Fruit fly (Drosophila melanogaster): ENCODE data around the gene Ten-m.

Gene Ten-m

DNA sequence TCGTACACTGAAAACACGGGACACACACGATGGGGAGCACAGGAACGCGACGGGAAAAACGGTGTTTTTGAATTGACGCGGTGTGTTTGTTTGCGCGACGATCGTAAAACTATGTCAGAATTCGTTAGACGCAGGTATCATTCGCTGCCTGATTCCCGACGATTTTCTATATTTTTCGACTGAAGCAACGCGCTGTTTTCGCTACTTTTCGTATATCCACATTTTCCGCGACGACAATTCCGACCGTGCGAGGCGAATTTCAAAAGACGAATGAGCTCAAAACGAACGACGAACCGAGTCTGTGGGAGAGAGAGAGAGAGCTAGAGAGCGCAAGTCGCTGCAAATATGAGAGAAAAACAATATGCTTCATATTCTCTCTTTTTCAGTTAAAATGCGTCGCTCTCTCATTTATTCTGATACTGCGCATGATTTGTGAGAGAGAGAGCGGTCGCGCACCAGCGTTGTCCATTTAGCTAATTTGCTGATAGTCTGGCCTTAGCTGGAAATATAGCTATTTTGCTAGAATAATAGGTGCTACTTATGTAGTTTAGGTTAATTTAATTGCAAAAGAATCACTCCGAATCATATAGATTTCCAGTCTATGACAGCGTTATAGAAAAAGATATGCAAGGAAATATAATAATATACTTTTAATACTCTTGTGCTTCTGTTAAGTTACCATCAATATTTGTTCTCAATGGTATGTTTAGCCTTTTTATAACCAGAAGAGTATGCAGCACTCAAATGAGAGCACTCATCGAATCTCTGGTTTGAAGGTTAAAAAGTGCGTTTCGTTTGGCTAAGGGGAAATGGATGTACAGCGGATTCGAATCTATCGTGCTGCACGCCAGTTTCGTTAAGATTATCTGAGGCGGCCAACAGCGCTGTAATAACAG, at the start of gene Ten-m:
Gene Ten-m, minus strand, starts transcription at position 274 of the 896 bp plus-strand sequence.
- TF ChIP-seq Crg-1 (GFP tag; optimal IDR thresholded peaks at IDR 0.05) (no peak), CG7101 (tag; optimal IDR thresholded peaks at IDR 0.05) (peak; percentile 27), CG11617 (GFP tag; optimal IDR thresholded peaks at IDR 0.05) (peak; percentile 4), tj (GFP tag; optimal IDR thresholded peaks at IDR 0.05) (peak; percentile 6), CG1620 (GFP tag; optimal IDR thresholded peaks at IDR 0.05) (no peak), Hr96 (GFP tag; optimal IDR thresholded peaks at IDR 0.05) (peak; percentile 52), CG7045 (GFP tag; optimal IDR thresholded peaks at IDR 0.05) (no peak), Mnt (GFP tag; optimal IDR thresholded peaks at IDR 0.05) (no peak), CG14711 (tag; optimal IDR thresholded peaks at IDR 0.05) (no peak), Clk (GFP tag; optimal IDR thresholded peaks at IDR 0.05) (no peak), cnc (optimal IDR thresholded peaks at IDR 0.05) (no peak), pad (GFP tag; optimal IDR thresholded peaks at IDR 0.05) (peak; percentile 98), bab1 (GFP tag; optimal IDR thresholded peaks at IDR 0.05) (peak; percentile 47), CG33017 (tag; optimal IDR thresholded peaks at IDR 0.05) (peak; percentile 10), CG5204 (GFP tag; optimal IDR thresholded peaks at IDR 0.05) (peak; percentile 53), ovo (GFP tag; optimal IDR thresholded peaks at IDR 0.05) (no peak), toe (GFP tag; optimal IDR thresholded peaks at IDR 0.05) (peak; percentile 44), kay (GFP tag; ENCODE audit: borderline replicate concordance) (peak; percentile 28), cic (GFP tag; optimal IDR thresholded peaks at IDR 0.05) (no peak), CG12768 (GFP tag; optimal IDR thresholded peaks at IDR 0.05) (no peak)

DNA sequence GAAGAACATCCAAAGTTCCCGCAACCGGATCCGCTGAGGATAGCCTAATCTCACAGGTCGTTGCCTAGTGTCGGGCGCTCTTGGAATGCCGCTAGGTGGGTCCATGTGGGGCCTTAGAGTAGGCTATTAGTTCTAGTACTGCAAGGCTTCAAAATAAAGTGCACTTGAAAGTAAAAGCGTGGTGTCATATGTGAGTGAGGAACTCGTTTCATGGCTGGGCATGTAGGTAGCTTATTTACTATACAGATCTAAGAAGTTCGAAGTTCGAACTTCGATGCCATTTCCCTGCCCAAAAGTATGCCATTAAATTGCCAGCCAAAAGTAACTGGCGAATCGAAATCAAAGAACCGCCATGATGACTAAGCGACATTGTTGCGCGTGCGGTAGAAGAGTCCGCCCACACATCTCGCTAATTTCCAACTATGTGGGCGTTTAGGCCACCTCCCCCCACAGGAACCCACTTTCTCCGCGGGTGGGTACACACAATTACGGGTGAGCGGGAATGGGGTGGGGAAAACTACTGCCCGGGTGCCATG, 48.4 kb upstream of the Ten-m start:
- no peak for TF ChIP-seq pad (GFP tag; optimal IDR thresholded peaks at IDR 0.05)
- no peak for TF ChIP-seq cic (GFP tag; optimal IDR thresholded peaks at IDR 0.05)
- peak in 1 of 2 experiments; percentile 26 for TF ChIP-seq cnc (optimal IDR thresholded peaks at IDR 0.05)

DNA sequence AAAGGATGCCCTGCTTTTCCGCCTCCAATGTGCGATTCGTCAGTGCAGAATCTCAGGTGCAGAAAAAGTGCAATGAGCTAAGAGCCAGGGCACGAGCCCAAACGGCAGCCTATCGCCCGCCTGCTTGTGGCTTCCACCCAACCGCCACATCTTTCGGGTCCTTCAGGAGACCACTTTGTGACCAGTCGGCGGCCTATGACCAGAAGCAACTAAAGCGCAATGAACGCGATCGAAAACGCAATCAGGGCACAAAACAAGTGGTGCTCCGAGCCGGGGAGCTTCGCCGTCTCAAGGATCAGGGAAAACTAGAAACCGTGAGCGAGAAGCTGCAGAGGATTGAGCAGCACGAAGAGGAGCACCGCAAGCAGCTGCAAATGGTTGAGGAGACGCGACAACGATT, 46.7 kb upstream of the Ten-m start, which contains the start of gene CG11449:
Gene CG11449, plus strand, starts transcription at position 6 of the 400 bp plus-strand sequence.
- TF ChIP-seq Hr96 (GFP tag; optimal IDR thresholded peaks at IDR 0.05) = no peak
- no peak for TF ChIP-seq bab1 (GFP tag; optimal IDR thresholded peaks at IDR 0.05)
- TF ChIP-seq Mnt (GFP tag; optimal IDR thresholded peaks at IDR 0.05) = no peak
- TF ChIP-seq cic (GFP tag; optimal IDR thresholded peaks at IDR 0.05) = no peak
- no peak for TF ChIP-seq CG7101 (tag; optimal IDR thresholded peaks at IDR 0.05)
- TF ChIP-seq kay (GFP tag; ENCODE audit: borderline replicate concordance) = no peak
- TF ChIP-seq CG33017 (tag; optimal IDR thresholded peaks at IDR 0.05) = no peak
- TF ChIP-seq toe (GFP tag; optimal IDR thresholded peaks at IDR 0.05) = no peak
- TF ChIP-seq Crg-1 (GFP tag; optimal IDR thresholded peaks at IDR 0.05) = no peak
- no peak for TF ChIP-seq CG14711 (tag; optimal IDR thresholded peaks at IDR 0.05)
- TF ChIP-seq CG7045 (GFP tag; optimal IDR thresholded peaks at IDR 0.05) = no peak
- no peak for TF ChIP-seq Clk (GFP tag; optimal IDR thresholded peaks at IDR 0.05)
- TF ChIP-seq ovo (GFP tag; optimal IDR thresholded peaks at IDR 0.05) = no peak
- TF ChIP-seq CG1620 (GFP tag; optimal IDR thresholded peaks at IDR 0.05) = no peak

DNA sequence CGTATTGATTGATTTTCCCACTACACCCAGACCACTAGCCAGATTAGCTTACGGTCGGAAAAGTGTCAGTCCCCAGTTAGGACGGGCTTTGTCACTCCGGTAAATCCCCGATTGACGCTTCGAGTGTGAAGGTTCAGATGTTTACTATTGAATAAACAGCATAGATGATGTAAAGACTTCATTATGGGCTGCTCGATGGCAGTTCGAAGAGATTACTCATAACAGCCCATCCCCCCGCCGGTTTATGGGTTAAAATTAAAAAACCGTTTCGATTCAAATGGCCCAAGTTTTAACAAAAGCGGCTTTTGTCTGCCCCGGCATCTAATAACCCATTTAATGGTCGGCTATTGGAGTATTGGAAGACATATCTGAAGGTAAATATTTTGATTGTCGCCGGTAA, 29.4 kb upstream of the Ten-m start:
- TF ChIP-seq CG11617 (GFP tag; optimal IDR thresholded peaks at IDR 0.05) = no peak
- TF ChIP-seq cic (GFP tag; optimal IDR thresholded peaks at IDR 0.05) = no peak
- no peak for TF ChIP-seq CG12768 (GFP tag; optimal IDR thresholded peaks at IDR 0.05)
- TF ChIP-seq CG5204 (GFP tag; optimal IDR thresholded peaks at IDR 0.05) = no peak
- TF ChIP-seq bab1 (GFP tag; optimal IDR thresholded peaks at IDR 0.05) = no peak
- TF ChIP-seq CG1620 (GFP tag; optimal IDR thresholded peaks at IDR 0.05) = no peak
- TF ChIP-seq kay (GFP tag; ENCODE audit: borderline replicate concordance) = no peak
- TF ChIP-seq cnc (optimal IDR thresholded peaks at IDR 0.05) = no peak
- TF ChIP-seq pad (GFP tag; optimal IDR thresholded peaks at IDR 0.05) = no peak
- TF ChIP-seq Hr96 (GFP tag; optimal IDR thresholded peaks at IDR 0.05) = no peak
- TF ChIP-seq Mnt (GFP tag; optimal IDR thresholded peaks at IDR 0.05) = no peak
- TF ChIP-seq Crg-1 (GFP tag; optimal IDR thresholded peaks at IDR 0.05) = no peak
- no peak for TF ChIP-seq toe (GFP tag; optimal IDR thresholded peaks at IDR 0.05)
- TF ChIP-seq CG33017 (tag; optimal IDR thresholded peaks at IDR 0.05) = no peak
- no peak for TF ChIP-seq ovo (GFP tag; optimal IDR thresholded peaks at IDR 0.05)
- TF ChIP-seq CG7101 (tag; optimal IDR thresholded peaks at IDR 0.05) = no peak
- no peak for TF ChIP-seq CG7045 (GFP tag; optimal IDR thresholded peaks at IDR 0.05)
- TF ChIP-seq CG14711 (tag; optimal IDR thresholded peaks at IDR 0.05) = no peak

DNA sequence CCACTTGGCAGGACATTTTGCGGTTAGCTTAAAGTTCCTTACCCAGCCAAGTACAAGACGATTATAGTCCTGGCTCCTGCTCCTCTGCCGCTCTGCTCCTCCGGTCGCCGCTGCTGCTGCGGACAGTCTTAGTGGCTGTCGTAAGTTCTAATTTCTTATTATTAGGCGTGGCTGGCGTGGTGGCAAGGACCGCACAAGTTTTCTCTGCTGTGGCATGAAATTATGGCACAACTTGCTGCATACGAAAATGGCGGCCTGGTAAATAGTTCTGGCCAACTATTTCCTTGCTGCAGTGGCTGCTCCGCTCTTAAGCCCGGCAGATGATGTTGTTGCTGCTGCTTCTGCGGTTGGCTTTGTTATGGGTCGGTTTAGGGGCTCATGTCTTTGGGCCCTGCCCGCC, 17.0 kb upstream of the Ten-m start:
- TF ChIP-seq CG7045 (GFP tag; optimal IDR thresholded peaks at IDR 0.05) (no peak), Hr96 (GFP tag; optimal IDR thresholded peaks at IDR 0.05) (no peak), CG7101 (tag; optimal IDR thresholded peaks at IDR 0.05) (no peak), CG1620 (GFP tag; optimal IDR thresholded peaks at IDR 0.05) (no peak), Crg-1 (GFP tag; optimal IDR thresholded peaks at IDR 0.05) (no peak), cnc (optimal IDR thresholded peaks at IDR 0.05) (no peak), CG11617 (GFP tag; optimal IDR thresholded peaks at IDR 0.05) (no peak), pad (GFP tag; optimal IDR thresholded peaks at IDR 0.05) (no peak), CG5204 (GFP tag; optimal IDR thresholded peaks at IDR 0.05) (no peak), bab1 (GFP tag; optimal IDR thresholded peaks at IDR 0.05) (no peak), CG12768 (GFP tag; optimal IDR thresholded peaks at IDR 0.05) (no peak), CG33017 (tag; optimal IDR thresholded peaks at IDR 0.05) (no peak), kay (GFP tag; ENCODE audit: borderline replicate concordance) (no peak)

Measured in whole organism, adult.